Worm (Caenorhabditis elegans) whole organism, mixed stage, embryonic: Measurements from ENCODE around the gene F59A6.13.

Source experiments
- M03D4.4 ChIP-seq: sonication (generic microtip); optimal IDR thresholded peaks from 2 replicates; lab custom pipeline; 2017; ENCODE audit warnings: mild to moderate bottlenecking, missing genetic modification characterization, missing compliant biosample characterization
- bed-3 ChIP-seq: fragments of 200-800 bp; sonication (Bioruptor generic); optimal IDR thresholded peaks from 3 replicates; lab custom pipeline; 2018; ENCODE audit warnings: mild to moderate bottlenecking, missing genetic modification characterization, moderate library complexity, missing compliant biosample characterization
- blmp-1 ChIP-seq: fragments of 150-350 bp; optimal IDR thresholded peaks from 2 replicates; lab custom pipeline; 2014; ENCODE audit warnings: missing biosample characterization, missing genetic modification characterization
- ceh-39 ChIP-seq: fragments of 150-350 bp; optimal IDR thresholded peaks from 2 replicates; lab custom pipeline; 2014; ENCODE audit warnings: missing biosample characterization, missing genetic modification characterization
- ceh-43 ChIP-seq: fragments of 200-800 bp; sonication (Bioruptor generic); optimal IDR thresholded peaks from 2 replicates; lab custom pipeline; 2018; ENCODE audit warnings: mild to moderate bottlenecking, missing genetic modification characterization, moderate library complexity, missing compliant biosample characterization
- ceh-83 ChIP-seq: fragments of 200-800 bp; sonication (Bioruptor generic); optimal IDR thresholded peaks from 2 replicates; lab custom pipeline; 2018; ENCODE audit warnings: mild to moderate bottlenecking, missing genetic modification characterization, missing compliant biosample characterization
- ces-1 ChIP-seq: fragments of 150-350 bp; optimal IDR thresholded peaks from 2 replicates; lab custom pipeline; 2014; ENCODE audit warnings: missing biosample characterization, missing genetic modification reagents, missing genetic modification characterization
- cnd-1 ChIP-seq: fragments of 200-800 bp; sonication (Bioruptor generic); optimal IDR thresholded peaks from 2 replicates; lab custom pipeline; 2018; ENCODE audit warnings: mild to moderate bottlenecking, missing genetic modification characterization, missing compliant biosample characterization
- drap-1 ChIP-seq: fragments of 200-800 bp; sonication (Bioruptor generic); optimal IDR thresholded peaks from 3 replicates; lab custom pipeline; 2018; ENCODE audit warnings: mild to moderate bottlenecking, missing genetic modification characterization, missing compliant biosample characterization
- elt-1 ChIP-seq: sonication (generic microtip); optimal IDR thresholded peaks from 2 replicates; lab custom pipeline; 2017; ENCODE audit warnings: missing genetic modification characterization, mild to moderate bottlenecking, missing compliant biosample characterization, antibody characterized with exemption, moderate library complexity, borderline replicate concordance; ENCODE audit not compliant: insufficient read depth
- elt-3 ChIP-seq: fragments of 150-350 bp; optimal IDR thresholded peaks from 2 replicates; lab custom pipeline; 2014; ENCODE audit warnings: missing biosample characterization, missing genetic modification characterization
- flh-1 ChIP-seq: fragments of 200-800 bp; sonication (Bioruptor generic); optimal IDR thresholded peaks from 2 replicates; lab custom pipeline; 2018; ENCODE audit warnings: mild to moderate bottlenecking, missing genetic modification characterization, moderate library complexity, missing compliant biosample characterization
- ham-2 ChIP-seq: fragments of 200-800 bp; sonication (Bioruptor generic); optimal IDR thresholded peaks from 2 replicates; lab custom pipeline; 2018; ENCODE audit warnings: mild to moderate bottlenecking, missing genetic modification characterization, missing compliant biosample characterization
- hlh-1 ChIP-seq: fragments of 150-350 bp; optimal IDR thresholded peaks from 2 replicates; lab custom pipeline; 2014; ENCODE audit warnings: missing biosample characterization, missing genetic modification reagents, missing genetic modification characterization
- lin-13 ChIP-seq: fragments of 150-350 bp; optimal IDR thresholded peaks from 2 replicates; lab custom pipeline; 2014; ENCODE audit warnings: missing biosample characterization, missing genetic modification characterization
- lin-32 ChIP-seq: fragments of 200-800 bp; sonication (Bioruptor generic); optimal IDR thresholded peaks from 2 replicates; lab custom pipeline; 2018; ENCODE audit warnings: mild to moderate bottlenecking, missing genetic modification characterization, missing compliant biosample characterization
- lsy-2 ChIP-seq: fragments of 150-350 bp; optimal IDR thresholded peaks from 2 replicates; lab custom pipeline; 2014; ENCODE audit warnings: missing biosample characterization, missing genetic modification characterization
- mab-5 ChIP-seq: fragments of 150-350 bp; optimal IDR thresholded peaks from 2 replicates; lab custom pipeline; 2014; ENCODE audit warnings: missing biosample characterization, missing genetic modification characterization
- mep-1 ChIP-seq: fragments of 150-350 bp; optimal IDR thresholded peaks from 2 replicates; lab custom pipeline; 2017; ENCODE audit warnings: missing biosample characterization, missing genetic modification reagents, missing genetic modification characterization, inconsistent platforms
- mls-2 ChIP-seq: sonication (generic microtip); optimal IDR thresholded peaks from 2 replicates; lab custom pipeline; 2016; ENCODE audit warnings: mild to moderate bottlenecking, missing genetic modification characterization, moderate library complexity, missing compliant biosample characterization
- nhr-12 ChIP-seq: fragments of 150-350 bp; optimal IDR thresholded peaks from 2 replicates; lab custom pipeline; 2014; ENCODE audit warnings: missing biosample characterization, missing genetic modification characterization
- nhr-2 ChIP-seq: fragments of 150-350 bp; optimal IDR thresholded peaks from 2 replicates; lab custom pipeline; 2014; ENCODE audit warnings: missing biosample characterization, missing genetic modification characterization
- nhr-28 ChIP-seq: fragments of 150-350 bp; optimal IDR thresholded peaks from 2 replicates; lab custom pipeline; 2014; ENCODE audit warnings: missing biosample characterization, missing genetic modification characterization
- nhr-76 ChIP-seq: sonication (generic microtip); optimal IDR thresholded peaks from 2 replicates; lab custom pipeline; 2017; ENCODE audit warnings: missing biosample characterization, missing genetic modification characterization
- pha-4 ChIP-seq: fragments of 150-350 bp; optimal IDR thresholded peaks from 2 replicates; lab custom pipeline; 2018; ENCODE audit warnings: missing biosample characterization, missing genetic modification reagents, missing genetic modification characterization
- sem-2 ChIP-seq: fragments of 200-800 bp; sonication (Bioruptor generic); optimal IDR thresholded peaks from 2 replicates; lab custom pipeline; 2018; ENCODE audit warnings: mild to moderate bottlenecking, missing genetic modification characterization, missing compliant biosample characterization
- snpc-4 ChIP-seq: fragments of 150-350 bp; optimal IDR thresholded peaks from 2 replicates; lab custom pipeline; 2014; ENCODE audit warnings: missing biosample characterization, missing genetic modification characterization
- sptf-1 ChIP-seq: sonication (generic microtip); optimal IDR thresholded peaks from 2 replicates; lab custom pipeline; 2017; ENCODE audit warnings: mild to moderate bottlenecking, missing genetic modification characterization, moderate library complexity, missing compliant biosample characterization
- tbx-8 ChIP-seq: fragments of 200-800 bp; sonication (Bioruptor generic); optimal IDR thresholded peaks from 2 replicates; lab custom pipeline; 2018; ENCODE audit warnings: mild to moderate bottlenecking, missing genetic modification characterization, moderate library complexity, missing compliant biosample characterization
- unc-120 ChIP-seq: sonication (generic microtip); optimal IDR thresholded peaks from 2 replicates; lab custom pipeline; 2017; ENCODE audit warnings: missing genetic modification characterization, missing compliant biosample characterization; ENCODE audit not compliant: poor library complexity, severe bottlenecking
- unc-39 ChIP-seq: fragments of 150-350 bp; optimal IDR thresholded peaks from 2 replicates; lab custom pipeline; 2014; ENCODE audit warnings: missing biosample characterization, missing genetic modification characterization
- unc-62 ChIP-seq: fragments of 150-350 bp; optimal IDR thresholded peaks from 2 replicates; lab custom pipeline; 2014; ENCODE audit warnings: missing biosample characterization, missing genetic modification reagents, missing genetic modification characterization
- zip-8 ChIP-seq: fragments of 150-350 bp; optimal IDR thresholded peaks from 2 replicates; lab custom pipeline; 2014; ENCODE audit warnings: missing biosample characterization, missing genetic modification characterization
- ztf-11 ChIP-seq: fragments of 150-350 bp; optimal IDR thresholded peaks from 2 replicates; lab custom pipeline; 2014; ENCODE audit warnings: missing biosample characterization, missing genetic modification characterization

The F59A6.13 gene

DNA sequence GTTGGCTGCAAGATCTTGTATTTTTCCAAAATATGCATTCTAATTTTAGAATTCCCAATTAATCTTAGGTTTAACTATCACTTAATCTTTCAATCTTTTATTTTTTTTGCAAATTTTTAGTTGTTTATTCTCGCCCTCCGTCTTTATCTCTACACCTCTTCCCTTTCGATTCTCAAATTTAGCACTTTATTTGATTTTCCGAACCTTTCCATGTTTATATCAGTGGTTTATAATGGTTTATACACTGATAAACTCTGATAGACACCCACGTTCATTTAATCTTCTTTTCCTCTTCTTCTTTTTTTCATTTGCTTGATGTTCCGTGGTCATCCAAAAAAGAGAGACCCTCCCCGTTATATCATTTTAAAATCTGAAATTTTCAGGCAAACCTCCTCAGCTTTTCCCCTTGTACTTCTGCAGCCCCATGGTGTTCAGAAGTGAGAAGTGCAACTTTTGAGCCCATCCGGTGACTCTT, at the start of gene F59A6.13, which contains the start of gene nsy-1:
Gene F59A6.13 (plus strand): TSS at position 425 of the 475 bp plus-strand sequence.
Gene nsy-1 (plus strand): TSS at position 377 of the 475 bp plus-strand sequence.
- no peak for TF ChIP-seq mep-1
- no peak for TF ChIP-seq unc-120
- TF ChIP-seq elt-3 (tag; lab: Kevin White, UChicago) = no peak
- TF ChIP-seq blmp-1 (tag; lab: Kevin White, UChicago) = no peak
- no peak for TF ChIP-seq bed-3
- no peak for TF ChIP-seq zip-8 (tag; lab: Kevin White, UChicago)
- no peak for TF ChIP-seq ceh-83 (GFP tag; lab: Kevin White, UChicago)
- no peak for TF ChIP-seq tbx-8 (GFP tag; lab: Kevin White, UChicago)
- no peak for TF ChIP-seq lin-13
- TF ChIP-seq lin-32 (GFP tag; lab: Kevin White, UChicago) = no peak
- TF ChIP-seq nhr-76 (tag; lab: Kevin White, UChicago) = no peak
- no peak for TF ChIP-seq ces-1
- no peak for TF ChIP-seq sptf-1 (tag; lab: Kevin White, UChicago)
- TF ChIP-seq unc-39 (tag; lab: Kevin White, UChicago) = no peak
- no peak for TF ChIP-seq unc-62
- TF ChIP-seq cnd-1 (tag; lab: Kevin White, UChicago) = no peak
- TF ChIP-seq nhr-28 (tag; lab: Kevin White, UChicago) = no peak

DNA sequence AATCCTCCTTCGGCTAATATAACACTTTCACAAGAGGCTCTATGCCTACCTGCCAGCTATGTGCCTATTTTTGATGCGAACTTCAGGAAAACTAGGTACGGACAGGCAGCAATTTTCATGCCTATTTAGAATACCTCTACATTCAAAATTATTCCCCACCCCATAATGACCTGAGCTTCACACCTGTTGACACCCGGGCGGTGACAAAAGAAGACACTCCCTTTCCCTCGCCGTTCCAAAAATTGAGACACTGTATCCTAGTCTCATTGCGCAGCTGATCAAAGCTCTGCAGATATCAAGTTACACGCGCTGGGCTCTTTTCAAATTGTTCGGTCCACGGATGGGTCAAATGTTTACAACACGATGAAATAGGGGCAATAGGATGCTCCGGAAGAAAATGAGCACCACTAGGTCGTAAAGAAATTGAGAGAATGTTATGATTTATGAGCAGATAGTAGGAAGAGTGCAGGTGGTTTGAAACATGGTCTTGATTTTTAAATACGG, 48.1 kb upstream of the F59A6.13 start:
- TF ChIP-seq ztf-11 (tag; lab: Kevin White, UChicago) = no peak
- no peak for TF ChIP-seq sptf-1 (tag; lab: Kevin White, UChicago)
- peak; percentile 54 for TF ChIP-seq lin-32 (GFP tag; lab: Kevin White, UChicago)

ce11 chrII:4975311-4975710, 47.3 kb upstream of the F59A6.13 start:
- TF ChIP-seq nhr-2 (tag; lab: Kevin White, UChicago) = peak; percentile 67
- TF ChIP-seq nhr-12 = no peak
- peak; percentile 24 for TF ChIP-seq pha-4 (tag; lab: Kevin White, UChicago)

DNA sequence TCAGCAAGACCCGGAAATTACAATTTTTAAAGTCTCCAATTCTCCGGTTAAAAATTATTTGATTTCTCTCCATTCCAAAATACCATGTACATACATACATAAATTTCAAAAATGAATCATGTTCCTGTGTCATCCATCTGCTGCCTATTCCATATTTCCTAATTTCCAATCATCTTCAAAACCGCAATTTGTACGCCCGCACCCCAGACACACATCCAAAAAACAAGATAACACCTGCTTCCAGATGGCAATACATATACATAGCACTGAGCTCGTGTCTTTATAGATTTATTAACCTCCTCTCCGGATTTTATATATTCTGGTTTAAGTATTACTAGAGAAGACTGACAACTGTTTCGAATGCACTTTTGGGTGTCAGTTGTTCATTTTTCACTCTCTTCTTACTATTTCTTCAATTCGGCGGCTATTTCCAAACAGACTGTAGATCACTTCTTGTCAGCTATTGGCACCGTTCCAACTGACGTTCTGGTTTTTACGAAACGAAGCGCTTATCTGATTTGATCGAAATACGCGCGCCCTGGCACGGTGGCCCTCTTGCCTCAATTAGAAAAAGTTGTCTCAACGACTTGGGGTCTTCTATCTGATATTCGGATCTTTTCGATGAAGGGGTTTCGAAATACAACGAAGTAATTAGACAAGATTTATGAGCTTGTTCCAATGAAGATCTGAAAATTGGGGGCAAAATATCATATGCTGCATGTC, 40.8 kb upstream of the F59A6.13 start:
- no peak for TF ChIP-seq mab-5 (tag; lab: Kevin White, UChicago)
- no peak for TF ChIP-seq elt-1
- TF ChIP-seq blmp-1 (tag; lab: Kevin White, UChicago) = no peak
- TF ChIP-seq ceh-83 (GFP tag; lab: Kevin White, UChicago) = no peak
- peak; percentile 92 for TF ChIP-seq lin-32 (GFP tag; lab: Kevin White, UChicago)
- TF ChIP-seq hlh-1 (tag; lab: Kevin White, UChicago) = peak; percentile 21

ce11 chrII:4984151-4984550, 38.5 kb upstream of the F59A6.13 start:
- TF ChIP-seq zip-8 (tag; lab: Kevin White, UChicago) (no peak), hlh-1 (tag; lab: Kevin White, UChicago) (no peak), ceh-83 (GFP tag; lab: Kevin White, UChicago) (no peak), mep-1 (no peak), M03D4.4 (no peak)

DNA sequence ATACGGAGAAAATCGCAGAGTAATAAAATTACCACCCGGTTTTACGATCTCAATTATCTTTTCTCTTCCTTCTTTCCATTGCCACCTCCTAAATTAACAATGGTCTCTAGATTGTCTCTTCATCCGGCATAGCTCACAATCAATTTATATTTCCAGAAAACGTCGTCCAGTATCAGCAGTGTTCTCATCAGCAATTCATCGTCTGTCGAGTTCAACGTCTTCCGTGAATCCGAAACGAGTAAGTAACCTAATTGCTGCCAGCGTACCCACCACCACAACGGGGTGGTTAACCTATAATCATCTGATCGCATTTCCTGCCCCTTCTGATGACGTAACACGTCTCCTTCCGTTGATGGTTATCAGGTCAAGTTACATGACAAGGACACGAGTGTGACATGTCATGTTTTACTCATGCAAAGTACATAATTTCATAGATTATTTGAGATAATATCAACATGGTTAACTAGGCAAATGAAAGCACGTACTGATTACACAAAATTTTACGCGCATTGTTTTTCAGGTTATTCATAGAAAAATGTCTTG, 36.6 kb upstream of the F59A6.13 start:
- TF ChIP-seq unc-62 (peak; percentile 60), cnd-1 (tag; lab: Kevin White, UChicago) (no peak), ceh-39 (no peak), nhr-12 (no peak), snpc-4 (no peak), elt-1 (peak; percentile 87), nhr-76 (tag; lab: Kevin White, UChicago) (no peak), ham-2 (GFP tag; lab: Kevin White, UChicago) (no peak), ztf-11 (tag; lab: Kevin White, UChicago) (no peak), nhr-28 (tag; lab: Kevin White, UChicago) (no peak), mab-5 (tag; lab: Kevin White, UChicago) (no peak), lin-13 (no peak), sptf-1 (tag; lab: Kevin White, UChicago) (peak; percentile 1), ces-1 (peak; percentile 15), drap-1 (no peak), tbx-8 (GFP tag; lab: Kevin White, UChicago) (no peak), mls-2 (tag; lab: Kevin White, UChicago) (no peak), lsy-2 (tag; lab: Kevin White, UChicago) (no peak), zip-8 (tag; lab: Kevin White, UChicago) (peak; percentile 82), nhr-2 (tag; lab: Kevin White, UChicago) (peak; percentile 93), ceh-43 (GFP tag; lab: Kevin White, UChicago) (no peak), sem-2 (GFP tag; lab: Kevin White, UChicago) (no peak), blmp-1 (tag; lab: Kevin White, UChicago) (no peak), ceh-83 (GFP tag; lab: Kevin White, UChicago) (peak; percentile 58), elt-3 (tag; lab: Kevin White, UChicago) (no peak), flh-1 (no peak)
